Fruit fly (Drosophila melanogaster) whole organism, embryonic: ENCODE data around the gene Bub1.
A peak's percentile ranks its signal among the peaks of the same experiment; 100 is the strongest.

Experiments used
- BEAF-32 ChIP-seq: fragments of 200-800 bp; sonication (Bioruptor generic); optimal IDR thresholded peaks from 3 replicates; lab custom pipeline; 2017; ENCODE audit warnings: missing biosample characterization, missing genetic modification characterization, mild to moderate bottlenecking, moderate library complexity, missing genetic modification reagents
- C15 ChIP-seq: fragments of 200-800 bp; sonication (Bioruptor generic); IDR thresholded peaks from 3 replicates; pipeline ENCODE4 v1.3.6; 2022; ENCODE audit warnings: missing biosample characterization, missing genetic modification characterization
- CG10654 ChIP-seq: fragments of 200-800 bp; sonication (Bioruptor generic); optimal IDR thresholded peaks from 2 replicates; lab custom pipeline; 2016; ENCODE audit warnings: missing biosample characterization, missing genetic modification characterization
- CG11398 ChIP-seq: fragments of 200-800 bp; sonication (Bioruptor generic); optimal IDR thresholded peaks from 2 replicates; lab custom pipeline; 2016; ENCODE audit warnings: missing biosample characterization, missing genetic modification characterization
- CG11723 ChIP-seq: fragments of 200-800 bp; sonication (Bioruptor generic); optimal IDR thresholded peaks from 2 replicates; lab custom pipeline; 2017; ENCODE audit warnings: missing biosample characterization, mild to moderate bottlenecking, missing genetic modification characterization
- CG12942 ChIP-seq: fragments of 200-800 bp; sonication (Bioruptor generic); optimal IDR thresholded peaks from 3 replicates; lab custom pipeline; 2016; ENCODE audit warnings: missing biosample characterization, missing genetic modification characterization
- CG15269 ChIP-seq: fragments of 200-800 bp; sonication (Bioruptor generic); optimal IDR thresholded peaks from 2 replicates; lab custom pipeline; 2018; ENCODE audit warnings: missing biosample characterization, mild to moderate bottlenecking, missing genetic modification characterization, moderate library complexity
- CG1602 ChIP-seq: fragments of 200-800 bp; sonication (Bioruptor generic); optimal IDR thresholded peaks from 3 replicates; lab custom pipeline; 2016; ENCODE audit warnings: missing biosample characterization, missing genetic modification characterization
- CG17568 ChIP-seq: fragments of 200-800 bp; sonication (Bioruptor generic); optimal IDR thresholded peaks from 2 replicates; lab custom pipeline; 2018; ENCODE audit warnings: missing biosample characterization, mild to moderate bottlenecking, missing genetic modification characterization, moderate library complexity
- CG18476 ChIP-seq: fragments of 200-800 bp; sonication (Bioruptor generic); optimal IDR thresholded peaks from 2 replicates; lab custom pipeline; 2016; ENCODE audit warnings: missing biosample characterization, mild to moderate bottlenecking, missing genetic modification characterization
- CG2202 ChIP-seq: fragments of 200-800 bp; sonication (Bioruptor generic); optimal IDR thresholded peaks from 2 replicates; lab custom pipeline; 2018; ENCODE audit warnings: missing biosample characterization, mild to moderate bottlenecking, missing genetic modification characterization
- CG2712 ChIP-seq: fragments of 200-800 bp; optimal IDR thresholded peaks from 3 replicates; lab custom pipeline; 2019; ENCODE audit warnings: missing biosample characterization, mild to moderate bottlenecking, missing genetic modification characterization, moderate library complexity
- CG2875 ChIP-seq: fragments of 200-800 bp; sonication (Bioruptor generic); optimal IDR thresholded peaks from 2 replicates; lab custom pipeline; 2017; ENCODE audit warnings: missing biosample characterization, mild to moderate bottlenecking, missing genetic modification characterization, missing genetic modification reagents
- CG30403 ChIP-seq: fragments of 200-800 bp; sonication (Bioruptor generic); optimal IDR thresholded peaks from 3 replicates; lab custom pipeline; 2016; ENCODE audit warnings: missing biosample characterization, missing genetic modification characterization
- CG31224 ChIP-seq: fragments of 200-800 bp; sonication (Bioruptor generic); IDR thresholded peaks from 2 replicates; pipeline ENCODE4 v1.3.6; 2022; ENCODE audit warnings: missing biosample characterization, missing genetic modification characterization
- CG3726 ChIP-seq: fragments of 200-800 bp; sonication (Bioruptor generic); IDR thresholded peaks from 3 replicates; pipeline ENCODE4, ENCODE4 v1.3.6; 2022; ENCODE audit warnings: missing biosample characterization, missing genetic modification characterization
- CG42726 ChIP-seq: fragments of 200-800 bp; sonication (Bioruptor generic); IDR thresholded peaks from 2 replicates; pipeline ENCODE4 v1.3.6; 2022; ENCODE audit warnings: missing biosample characterization, missing genetic modification characterization; ENCODE audit not compliant: partially characterized antibody
- CG4404 ChIP-seq: fragments of 200-800 bp; sonication (Bioruptor generic); IDR thresholded peaks from 2 replicates; pipeline ENCODE4 v1.3.6; 2022; ENCODE audit warnings: missing biosample characterization, missing genetic modification characterization
- CG7357 ChIP-seq: fragments of 200-800 bp; sonication (Bioruptor generic); IDR thresholded peaks from 3 replicates; pipeline ENCODE4 v1.3.6; 2022; ENCODE audit warnings: missing biosample characterization, missing genetic modification characterization
- CG8290 ChIP-seq, 3 experiments: fragments of 200-800 bp; sonication (Bioruptor generic); optimal IDR thresholded peaks; 2 replicates each; lab custom pipeline; 2016 to 2019; ENCODE audit warnings: missing biosample characterization in 3 of 3, missing genetic modification characterization in 3 of 3, mild to moderate bottlenecking in 2 of 3, moderate library complexity in 1 of 3
- CTCF ChIP-seq: fragments of 200-800 bp; sonication (Bioruptor generic); optimal IDR thresholded peaks from 2 replicates; lab custom pipeline; 2017; ENCODE audit warnings: missing biosample characterization, mild to moderate bottlenecking, missing genetic modification characterization, moderate library complexity
- Camta ChIP-seq: fragments of 200-800 bp; sonication (Bioruptor generic); optimal IDR thresholded peaks from 2 replicates; lab custom pipeline; 2016; ENCODE audit warnings: missing biosample characterization, missing genetic modification characterization
- Chrac-16 ChIP-seq: fragments of 200-800 bp; sonication (Bioruptor generic); optimal IDR thresholded peaks from 3 replicates; lab custom pipeline; 2016; ENCODE audit warnings: missing biosample characterization, missing genetic modification characterization
- Dip3 ChIP-seq: fragments of 200-800 bp; sonication (Bioruptor generic); optimal IDR thresholded peaks from 3 replicates; lab custom pipeline; 2016; ENCODE audit warnings: missing biosample characterization, missing genetic modification characterization
- Dll ChIP-seq: fragments of 200-800 bp; sonication (Bioruptor generic); IDR thresholded peaks from 4 replicates; pipeline ENCODE4 v1.3.6; 2022; ENCODE audit warnings: missing biosample characterization, missing genetic modification characterization; ENCODE audit not compliant: partially characterized antibody
- Elba2 ChIP-seq: fragments of 200-800 bp; sonication (Bioruptor generic); optimal IDR thresholded peaks from 3 replicates; lab custom pipeline; 2016; ENCODE audit warnings: missing biosample characterization, missing genetic modification characterization
- Hr78 ChIP-seq, 2 experiments: fragments of 200-800 bp in 1 of 2; fragments of >200 bp in 1 of 2; sonication (Bioruptor generic) in 1 of 2; optimal IDR thresholded peaks; 2 replicates each; lab custom pipeline; 2017 to 2019; ENCODE audit warnings: missing biosample characterization in 2 of 2, missing genetic modification characterization in 2 of 2, mild to moderate bottlenecking in 1 of 2, moderate library complexity in 1 of 2
- MBD-R2 ChIP-seq: fragments of 200-800 bp; sonication (Bioruptor generic); IDR thresholded peaks from 2 replicates; pipeline ENCODE4 v1.3.6; 2022; ENCODE audit warnings: missing biosample characterization, missing genetic modification characterization
- Med ChIP-seq: fragments of 200-800 bp; sonication (Bioruptor generic); peaks from one replicate; lab custom pipeline; 2016; ENCODE audit warnings: missing biosample characterization, missing genetic modification characterization, mild to moderate bottlenecking, inconsistent platforms, moderate library complexity
- Meics ChIP-seq: fragments of 200-800 bp; sonication (Bioruptor generic); optimal IDR thresholded peaks from 2 replicates; lab custom pipeline; 2017; ENCODE audit warnings: missing biosample characterization, mild to moderate bottlenecking, missing genetic modification characterization
- Poxn ChIP-seq: fragments of 200-800 bp; sonication (Bioruptor generic); IDR thresholded peaks from 2 replicates; pipeline ENCODE4 v1.3.6; 2022; ENCODE audit warnings: missing biosample characterization, missing genetic modification characterization
- Sox102F ChIP-seq: fragments of 200-800 bp; sonication (Bioruptor generic); optimal IDR thresholded peaks from 2 replicates; lab custom pipeline; 2018; ENCODE audit warnings: missing biosample characterization, mild to moderate bottlenecking, missing genetic modification characterization, moderate library complexity
- Vsx1 ChIP-seq: fragments of 200-800 bp; sonication (Bioruptor generic); optimal IDR thresholded peaks from 2 replicates; lab custom pipeline; 2017; ENCODE audit warnings: missing biosample characterization, mild to moderate bottlenecking, missing genetic modification characterization, missing genetic modification reagents
- dpn ChIP-seq, 2 experiments: fragments of 200-800 bp; sonication (Bioruptor generic); optimal IDR thresholded peaks; 3 replicates each; lab custom pipeline; 2016; ENCODE audit warnings: missing biosample characterization in 2 of 2, missing genetic modification characterization in 2 of 2
- ewg ChIP-seq: fragments of 200-800 bp; sonication (Bioruptor generic); optimal IDR thresholded peaks from 3 replicates; lab custom pipeline; 2017; ENCODE audit warnings: mild to moderate bottlenecking, missing biosample characterization, missing genetic modification reagents, missing genetic modification characterization
- ftz-f1 ChIP-seq: fragments of 200-800 bp; sonication (Bioruptor generic); optimal IDR thresholded peaks from 2 replicates; lab custom pipeline; 2016; ENCODE audit warnings: missing biosample characterization, missing genetic modification characterization
- gsb-n ChIP-seq: fragments of 200-800 bp; sonication (Bioruptor generic); optimal IDR thresholded peaks from 3 replicates; lab custom pipeline; 2018; ENCODE audit warnings: missing biosample characterization, mild to moderate bottlenecking, missing genetic modification characterization
- otp ChIP-seq: fragments of 200-800 bp; sonication (Bioruptor generic); IDR thresholded peaks from 3 replicates; pipeline ENCODE4, ENCODE4 v1.3.6; 2022; ENCODE audit warnings: missing biosample characterization, missing genetic modification characterization
- pho ChIP-seq: fragments of 200-800 bp; sonication (Bioruptor generic); optimal IDR thresholded peaks from 2 replicates; lab custom pipeline; 2016; ENCODE audit warnings: missing biosample characterization, missing genetic modification characterization
- phol ChIP-seq: fragments of 200-800 bp; sonication (Bioruptor generic); optimal IDR thresholded peaks from 3 replicates; lab custom pipeline; 2018; ENCODE audit warnings: missing biosample characterization, mild to moderate bottlenecking, missing genetic modification characterization, moderate library complexity
- pzg ChIP-seq: fragments of 200-800 bp; sonication (Bioruptor generic); optimal IDR thresholded peaks from 3 replicates; lab custom pipeline; 2018; ENCODE audit warnings: missing biosample characterization, mild to moderate bottlenecking, missing genetic modification characterization, moderate library complexity
- seq ChIP-seq: fragments of 200-800 bp; sonication (Bioruptor generic); IDR thresholded peaks from 2 replicates; pipeline ENCODE4 v1.3.6; 2022; ENCODE audit warnings: missing biosample characterization, missing genetic modification characterization
- slbo ChIP-seq: fragments of 200-800 bp; sonication (Bioruptor generic); IDR thresholded peaks from 2 replicates; pipeline ENCODE4 v1.3.6; 2022; ENCODE audit warnings: missing biosample characterization, missing genetic modification characterization
- sr ChIP-seq: fragments of 200-800 bp; sonication (Bioruptor generic); IDR thresholded peaks from 3 replicates; pipeline ENCODE4 v1.3.6; 2022; ENCODE audit warnings: missing biosample characterization, missing genetic modification characterization
- sug ChIP-seq: fragments of 200-800 bp; optimal IDR thresholded peaks from 2 replicates; lab custom pipeline; 2019; ENCODE audit warnings: missing biosample characterization, mild to moderate bottlenecking, missing genetic modification characterization, moderate library complexity
- toy ChIP-seq: fragments of 200-800 bp; sonication (Bioruptor generic); IDR thresholded peaks from 2 replicates; pipeline ENCODE4 v1.3.6; 2022; ENCODE audit warnings: missing biosample characterization, missing genetic modification characterization
- trh ChIP-seq: fragments of 200-800 bp; sonication (Bioruptor generic); optimal IDR thresholded peaks from 2 replicates; lab custom pipeline; 2016; ENCODE audit warnings: missing biosample characterization, missing genetic modification characterization
- unc-4 ChIP-seq: fragments of 200-800 bp; sonication (Bioruptor generic); IDR thresholded peaks from 2 replicates; pipeline ENCODE4 v1.3.6; 2022; ENCODE audit warnings: missing biosample characterization, missing genetic modification characterization; ENCODE audit not compliant: partially characterized antibody
- vnd ChIP-seq: fragments of 200-800 bp; sonication (Bioruptor generic); IDR thresholded peaks from 3 replicates; pipeline ENCODE4 v1.3.6; 2022; ENCODE audit warnings: missing biosample characterization, missing genetic modification characterization; ENCODE audit not compliant: partially characterized antibody

The Bub1 gene

DNA sequence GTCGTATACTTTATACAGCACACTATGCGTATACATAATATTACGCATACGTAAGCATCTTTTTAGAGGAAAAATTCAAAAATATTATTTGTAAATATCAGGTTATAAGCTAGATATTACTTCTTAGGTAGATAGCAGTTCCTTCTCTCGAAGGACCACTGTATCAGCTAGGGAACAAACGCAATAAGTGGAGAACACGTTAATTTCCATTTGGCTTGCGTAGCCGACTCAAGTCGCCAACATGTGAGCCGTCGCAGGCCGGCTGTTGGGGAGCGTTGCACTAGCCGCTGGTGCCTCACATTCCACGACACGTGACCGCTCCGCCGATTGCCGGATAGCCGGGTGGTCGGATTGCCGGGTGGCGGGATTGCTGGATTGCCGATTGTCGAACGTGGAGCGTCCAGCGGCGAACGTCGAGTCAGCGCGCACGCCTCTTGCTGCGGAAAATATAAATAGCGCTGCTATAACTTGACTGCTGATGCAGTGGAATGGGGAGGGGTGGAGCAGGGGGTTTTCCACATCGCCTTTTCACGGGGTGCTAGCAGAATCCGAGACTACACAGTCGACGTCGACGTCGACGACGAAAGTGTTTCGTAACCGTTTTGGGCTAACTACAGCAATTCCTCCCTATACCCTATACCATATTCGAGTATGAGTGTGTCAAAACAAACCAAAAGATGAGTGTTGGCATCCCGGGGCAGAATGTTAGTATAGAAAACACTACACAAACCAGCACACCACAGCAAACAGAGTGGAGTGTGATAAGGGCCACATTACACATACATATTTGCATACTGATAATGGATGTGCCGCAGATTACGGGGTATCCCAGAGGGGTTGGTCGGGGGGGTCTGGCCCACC lies 24.6 kb downstream of the Bub1 start (continued):
- TF ChIP-seq CG2875 (peak; percentile 54), Med (peak; percentile 80), Camta (peak; percentile 10), CG4404 (GFP tag; lab: Robert Waterston, UW) (no peak), trh (GFP tag; lab: Kevin White, UChicago) (no peak), pzg (GFP tag; lab: Kevin White, UChicago) (no peak), Dll (GFP tag; lab: Robert Waterston, UW) (no peak), CG3726 (GFP tag; lab: Robert Waterston, UW) (no peak), CG8290 (GFP tag; optimal IDR thresholded peaks at IDR 0.05; lab: Kevin White, UChicago) (no peak), CG8290 (tag; optimal IDR thresholded peaks at IDR 0.05; lab: Kevin White, UChicago) (peak in 1 of 2 experiments; percentile 50), ewg (no peak), CG17568 (GFP tag; lab: Kevin White, UChicago) (no peak), Vsx1 (GFP tag; lab: Kevin White, UChicago) (no peak), CG2712 (tag; lab: Kevin White, UChicago) (no peak), toy (no peak), sr (0 out of 3 replicates have a peak, but pooled peaks have one; percentile 5), slbo (peak; percentile 37; the same call in 1 of the 2 replicates), MBD-R2 (GFP tag; lab: Robert Waterston, UW) (no peak), CG42726 (GFP tag; lab: Robert Waterston, UW) (0 out of 2 replicates have a peak, but pooled peaks have one; percentile 6), CG11723 (no peak), seq (no peak), otp (GFP tag; lab: Robert Waterston, UW) (no peak), CG2202 (tag; lab: Kevin White, UChicago) (peak; percentile 2), Meics (GFP tag; lab: Kevin White, UChicago) (peak; percentile 42), CG30403 (no peak), CG31224 (GFP tag; lab: Robert Waterston, UW) (no peak), CG11398 (GFP tag; lab: Kevin White, UChicago) (peak; percentile 25), sug (tag; lab: Kevin White, UChicago) (peak; percentile 4), BEAF-32 (GFP tag; lab: Kevin White, UChicago) (no peak), Hr78 (GFP tag; optimal IDR thresholded peaks at IDR 0.05; lab: Kevin White, UChicago) (no peak), Dip3 (GFP tag; lab: Kevin White, UChicago) (no peak), Poxn (no peak), dpn (GFP tag; optimal IDR thresholded peaks at IDR 0.05; lab: Kevin White, UChicago) (no peak), gsb-n (tag; lab: Kevin White, UChicago) (no peak), phol (tag; lab: Kevin White, UChicago) (peak; percentile 19), CG18476 (GFP tag; lab: Kevin White, UChicago) (no peak), Chrac-16 (GFP tag; lab: Kevin White, UChicago) (no peak), unc-4 (GFP tag; lab: Robert Waterston, UW) (no peak), CG1602 (no peak), vnd (GFP tag; lab: Robert Waterston, UW) (no peak), CTCF (GFP tag; lab: Kevin White, UChicago) (no peak), CG10654 (no peak), CG12942 (no peak), Sox102F (peak; percentile 21), C15 (GFP tag; lab: Robert Waterston, UW) (no peak), ftz-f1 (GFP tag; lab: Kevin White, UChicago) (no peak), Elba2 (GFP tag; lab: Kevin White, UChicago) (no peak), CG15269 (tag; lab: Kevin White, UChicago) (peak; percentile 8), pho (GFP tag; lab: Kevin White, UChicago) (no peak), CG7357 (no peak)
